Worm (Caenorhabditis elegans): ENCODE measurements around the gene srh-18.

The srh-18 gene

DNA sequence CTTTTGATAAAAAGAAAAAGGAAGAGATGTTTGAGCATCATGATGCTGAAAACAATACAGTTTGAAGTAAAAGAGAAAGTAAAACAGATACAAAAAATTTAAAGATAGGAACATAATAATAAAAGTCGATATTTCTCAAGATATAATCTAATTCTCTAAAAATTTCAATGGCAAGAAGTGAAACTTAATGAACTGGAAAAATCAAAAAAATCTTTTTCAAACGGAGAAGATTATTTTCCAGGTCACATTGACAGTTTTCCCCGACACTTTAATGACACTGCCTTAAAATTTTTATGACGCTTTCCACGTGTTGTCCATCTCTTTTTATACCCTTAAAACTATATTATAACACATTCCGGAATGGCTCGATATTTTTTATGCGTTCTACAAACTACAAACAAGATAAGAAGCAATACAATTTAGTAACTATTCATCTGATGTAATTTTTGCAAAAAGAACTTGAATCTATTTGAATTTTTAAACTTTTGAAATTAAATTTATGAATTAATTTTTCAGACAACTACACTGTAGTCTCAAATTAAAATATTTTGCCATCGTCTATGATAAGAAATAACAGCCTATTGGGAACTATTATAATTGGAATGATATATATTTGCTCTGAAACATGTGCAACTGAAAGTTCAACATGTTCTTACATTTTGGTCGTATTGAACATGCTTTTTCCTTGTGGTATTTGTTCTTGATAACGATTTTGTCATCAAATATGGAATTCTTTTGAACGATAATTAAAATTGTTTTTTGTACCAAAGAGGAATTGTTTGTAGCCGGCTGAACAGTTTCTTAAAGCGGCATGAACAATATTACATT lies 6.9 kb downstream of the srh-18 start, which contains the start of gene C50B6.7:
TSS of gene C50B6.7 (minus strand) at position 51 of the 828 bp plus-strand sequence.
- no peak for TF ChIP-seq snpc-4 (tag; optimal IDR thresholded peaks at IDR 0.05)
- TF ChIP-seq zip-8 (tag; optimal IDR thresholded peaks at IDR 0.05) = no peak
- TF ChIP-seq ztf-11 (tag; optimal IDR thresholded peaks at IDR 0.05) = no peak
- TF ChIP-seq cnd-1 (tag; optimal IDR thresholded peaks at IDR 0.05) = no peak
- no peak for TF ChIP-seq flh-1 (GFP tag; optimal IDR thresholded peaks at IDR 0.05)
- TF ChIP-seq lin-32 (GFP tag; optimal IDR thresholded peaks at IDR 0.05) = no peak
- no peak for TF ChIP-seq elt-3 (tag; optimal IDR thresholded peaks at IDR 0.05)
- no peak for TF ChIP-seq nhr-76 (tag; optimal IDR thresholded peaks at IDR 0.05)
- TF ChIP-seq unc-39 (tag; optimal IDR thresholded peaks at IDR 0.05) = no peak
- TF ChIP-seq nhr-2 (tag; optimal IDR thresholded peaks at IDR 0.05) = no peak
- TF ChIP-seq ces-1 (GFP tag; optimal IDR thresholded peaks at IDR 0.05) = no peak
- TF ChIP-seq unc-62 (GFP tag; optimal IDR thresholded peaks at IDR 0.05) = no peak
- TF ChIP-seq hlh-1 (tag; optimal IDR thresholded peaks at IDR 0.05) = no peak
- no peak for TF ChIP-seq drap-1 (GFP tag; optimal IDR thresholded peaks at IDR 0.05)
- no peak for TF ChIP-seq nhr-237 (tag; optimal IDR thresholded peaks at IDR 0.05)

DNA sequence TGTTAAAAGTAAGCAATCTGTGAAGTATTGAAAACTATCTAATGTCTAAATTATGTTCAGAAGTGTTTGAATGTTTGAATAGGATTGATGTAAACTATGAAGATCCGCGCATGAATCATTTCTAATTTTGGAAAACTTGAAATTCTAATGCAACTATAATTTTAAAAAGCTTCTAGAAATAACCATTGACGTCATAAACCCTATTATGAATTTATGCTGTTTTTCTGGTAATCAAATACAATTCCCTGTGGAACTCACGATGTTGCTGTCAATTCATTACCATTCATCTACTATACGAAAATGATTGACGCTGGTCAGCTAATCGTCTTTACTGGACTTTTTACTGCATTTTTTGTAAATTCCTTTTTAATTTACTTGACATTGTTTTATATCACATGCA lies 9.2 kb downstream of the srh-18 start, which contains the start of gene str-37:
TSS of gene str-37 (plus strand) at position 301 of the 400 bp plus-strand sequence.
- TF ChIP-seq ham-2 (GFP tag; optimal IDR thresholded peaks at IDR 0.05) = no peak
- no peak for TF ChIP-seq lin-32 (GFP tag; optimal IDR thresholded peaks at IDR 0.05)

DNA sequence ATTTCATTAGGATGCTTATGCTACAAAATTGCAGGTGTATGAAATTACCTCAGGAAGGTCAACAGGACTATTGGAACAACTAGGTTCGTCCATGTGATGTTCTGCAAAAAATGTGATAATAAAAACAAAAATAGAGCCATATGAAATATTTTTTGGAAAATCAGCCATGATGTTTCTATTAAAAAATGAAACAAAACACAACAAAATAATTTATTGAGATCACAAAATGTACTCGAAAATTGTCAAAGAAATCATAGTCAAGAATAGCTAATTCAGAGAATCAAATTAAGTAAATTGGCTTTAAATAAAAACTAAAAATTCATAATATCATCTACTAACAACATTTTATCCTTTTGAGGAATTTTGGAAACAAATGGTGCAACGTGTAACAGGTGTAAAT lies 12.7 kb downstream of the srh-18 start, which contains the start of gene nhr-129:
TSS of gene nhr-129 (minus strand) at position 101 of the 400 bp plus-strand sequence.
- TF ChIP-seq snpc-4 (tag; optimal IDR thresholded peaks at IDR 0.05) = no peak
- no peak for TF ChIP-seq tbx-8 (GFP tag; optimal IDR thresholded peaks at IDR 0.05)
- no peak for TF ChIP-seq unc-62 (GFP tag; optimal IDR thresholded peaks at IDR 0.05)
- no peak for TF ChIP-seq cnd-1 (tag; optimal IDR thresholded peaks at IDR 0.05)
- TF ChIP-seq elt-1 (tag; optimal IDR thresholded peaks at IDR 0.05; ENCODE audit: borderline replicate concordance, insufficient read depth) = no peak
- no peak for TF ChIP-seq M03D4.4 (tag; optimal IDR thresholded peaks at IDR 0.05)
- TF ChIP-seq drap-1 (GFP tag; optimal IDR thresholded peaks at IDR 0.05) = no peak
- TF ChIP-seq ham-2 (GFP tag; optimal IDR thresholded peaks at IDR 0.05) = no peak
- TF ChIP-seq zip-8 (tag; optimal IDR thresholded peaks at IDR 0.05) = no peak
- TF ChIP-seq pha-4 (tag; optimal IDR thresholded peaks at IDR 0.05) = no peak
- no peak for TF ChIP-seq ces-1 (GFP tag; optimal IDR thresholded peaks at IDR 0.05)
- no peak for TF ChIP-seq blmp-1 (tag; optimal IDR thresholded peaks at IDR 0.05)
- no peak for TF ChIP-seq bed-3 (GFP tag; optimal IDR thresholded peaks at IDR 0.05)
- no peak for TF ChIP-seq nhr-2 (tag; optimal IDR thresholded peaks at IDR 0.05)
- TF ChIP-seq nhr-12 (tag; optimal IDR thresholded peaks at IDR 0.05) = no peak
- no peak for TF ChIP-seq sem-2 (GFP tag; optimal IDR thresholded peaks at IDR 0.05)

DNA sequence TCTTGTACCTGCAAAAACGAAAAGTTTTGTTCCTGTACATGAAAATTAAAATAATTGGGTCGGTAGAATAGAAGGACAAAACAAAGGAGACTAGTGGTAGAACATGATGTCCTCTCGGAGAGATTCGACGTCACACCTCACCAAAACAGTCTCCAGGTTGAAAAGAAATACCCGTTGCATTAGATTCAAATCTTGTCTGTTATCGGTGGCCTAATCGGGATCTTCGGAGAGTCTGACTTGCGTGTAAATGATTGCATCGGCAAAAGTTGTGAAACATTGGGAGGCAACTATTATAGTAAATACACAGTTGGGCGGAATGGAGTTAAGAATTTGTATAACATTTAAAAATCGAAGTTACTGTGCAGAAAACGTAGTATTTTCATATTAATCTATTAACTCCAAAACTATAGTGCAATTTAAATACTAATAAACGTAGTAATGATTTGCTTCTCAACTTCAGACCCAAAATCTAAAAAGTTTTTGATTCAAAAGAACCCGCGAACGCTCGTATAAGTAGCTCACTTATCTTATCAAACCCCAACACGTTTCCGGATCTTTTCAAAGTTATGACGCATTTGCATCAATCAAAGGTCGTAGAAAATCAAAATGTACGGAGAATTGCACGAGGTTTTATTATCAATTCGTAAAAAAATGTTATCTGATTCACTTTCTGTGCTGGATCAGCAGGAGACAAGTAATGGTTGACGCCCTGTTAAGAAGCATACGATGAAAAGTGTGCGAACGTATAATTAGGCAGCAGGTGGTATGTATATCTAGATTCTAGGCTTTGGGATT lies 15.3 kb downstream of the srh-18 start, which contains the start of gene nhr-168:
TSS of gene nhr-168 (minus strand) at position 486 of the 795 bp plus-strand sequence.
- TF ChIP-seq lin-32 (GFP tag; optimal IDR thresholded peaks at IDR 0.05) = no peak
- no peak for TF ChIP-seq ces-1 (GFP tag; optimal IDR thresholded peaks at IDR 0.05)
- no peak for TF ChIP-seq unc-39 (tag; optimal IDR thresholded peaks at IDR 0.05)
- TF ChIP-seq elt-1 (tag; optimal IDR thresholded peaks at IDR 0.05; ENCODE audit: borderline replicate concordance, insufficient read depth) = peak; percentile 94

DNA sequence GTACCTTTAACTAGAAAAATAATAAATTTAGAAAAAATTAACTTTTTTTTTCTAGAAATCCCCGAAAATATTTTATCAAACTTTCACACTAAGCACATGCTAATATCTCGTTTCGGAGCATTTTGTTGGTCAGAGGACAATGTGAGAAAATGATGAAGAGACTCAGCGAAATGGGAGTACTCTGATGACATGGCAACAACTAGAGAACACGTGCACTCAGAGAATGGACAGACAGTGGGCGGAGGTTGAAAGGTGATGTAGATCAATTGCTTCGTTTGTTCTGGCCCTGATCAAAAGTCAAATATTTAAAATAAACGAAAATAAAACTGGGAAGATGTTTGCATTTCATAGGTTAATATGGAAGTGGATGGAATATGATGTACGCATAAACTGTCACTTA lies 16.2 kb downstream of the srh-18 start:
- no peak for TF ChIP-seq tbx-8 (GFP tag; optimal IDR thresholded peaks at IDR 0.05)
- no peak for TF ChIP-seq nhr-237 (tag; optimal IDR thresholded peaks at IDR 0.05)
- no peak for TF ChIP-seq hlh-1 (tag; optimal IDR thresholded peaks at IDR 0.05)
- TF ChIP-seq ham-2 (GFP tag; optimal IDR thresholded peaks at IDR 0.05) = no peak
- TF ChIP-seq mls-2 (tag; optimal IDR thresholded peaks at IDR 0.05) = no peak
- TF ChIP-seq M03D4.4 (tag; optimal IDR thresholded peaks at IDR 0.05) = no peak
- no peak for TF ChIP-seq cnd-1 (tag; optimal IDR thresholded peaks at IDR 0.05)
- no peak for TF ChIP-seq nhr-28 (tag; optimal IDR thresholded peaks at IDR 0.05)
- no peak for TF ChIP-seq nhr-76 (tag; optimal IDR thresholded peaks at IDR 0.05)
- TF ChIP-seq unc-120 (tag; optimal IDR thresholded peaks at IDR 0.05; ENCODE audit: poor library complexity, severe bottlenecking) = no peak
- no peak for TF ChIP-seq ceh-39 (tag; optimal IDR thresholded peaks at IDR 0.05)
